Fruit fly (Drosophila melanogaster): ENCODE results near the gene CG34426.

Gene CG34426

dm6 chr3L:8827133-8827867 is 25.0 kb downstream of the CG34426 start, which contains the start of gene dally (continued):
- TF ChIP-seq BEAF-32 (GFP tag; optimal IDR thresholded peaks at IDR 0.05), result peak; percentile 19
- no peak for TF ChIP-seq danr (GFP tag; IDR thresholded peaks at IDR 0.05)
- peak in 1 of 2 experiments; percentile 13 for TF ChIP-seq bsh (GFP tag; optimal IDR thresholded peaks at IDR 0.05)
- peak; percentile 19 for TF ChIP-seq CG2678 (tag; optimal IDR thresholded peaks at IDR 0.05)
- TF ChIP-seq bbx (GFP tag; IDR thresholded peaks at IDR 0.05; ENCODE audit: partially characterized antibody), result peak; percentile 62; the same call in 1 of the 2 replicates
- peak; percentile 46 for TF ChIP-seq sens-2 (GFP tag; IDR thresholded peaks at IDR 0.05)
- no peak for TF ChIP-seq Poxn (GFP tag; IDR thresholded peaks at IDR 0.05)
- no peak for TF ChIP-seq CG8765 (GFP tag; IDR thresholded peaks at IDR 0.05)
- no peak for TF ChIP-seq cad (GFP tag; optimal IDR thresholded peaks at IDR 0.05)
- TF ChIP-seq pb (GFP tag; optimal IDR thresholded peaks at IDR 0.05), result peak; percentile 21
- peak; percentile 46 for TF ChIP-seq lab (GFP tag; optimal IDR thresholded peaks at IDR 0.05)
- TF ChIP-seq CG11085 (GFP tag; IDR thresholded peaks at IDR 0.05), result 0 out of 2 replicates have a peak, but pooled peaks have one; percentile 15
- TF ChIP-seq chn (GFP tag; optimal IDR thresholded peaks at IDR 0.05), result no peak
- TF ChIP-seq CG16779 (GFP tag; IDR thresholded peaks at IDR 0.05), result 0 out of 2 replicates have a peak, but pooled peaks have one; percentile 20
- TF ChIP-seq CG5180 (GFP tag; optimal IDR thresholded peaks at IDR 0.05), result peak; percentile 69
- TF ChIP-seq CG2889 (GFP tag; IDR thresholded peaks at IDR 0.05), result no peak
- 0 out of 3 replicates have a peak, but pooled peaks have one; percentile 25 for TF ChIP-seq CG7963 (GFP tag; IDR thresholded peaks at IDR 0.05; ENCODE audit: partially characterized antibody)
- TF ChIP-seq CG30403 (GFP tag; optimal IDR thresholded peaks at IDR 0.05), result peak; percentile 12
- TF ChIP-seq nerfin-1 (tag; optimal IDR thresholded peaks at IDR 0.05), result no peak
- peak; percentile 36; the same call in 1 of the 3 replicates for TF ChIP-seq CG11695 (GFP tag; IDR thresholded peaks at IDR 0.05)
- TF ChIP-seq Lhr (GFP tag; optimal IDR thresholded peaks at IDR 0.05), result no peak
- TF ChIP-seq CG32532 (GFP tag; IDR thresholded peaks at IDR 0.05), result peak; percentile 61; the same call in 1 of the 2 replicates
- TF ChIP-seq unpg (GFP tag; optimal IDR thresholded peaks at IDR 0.05), result peak; percentile 23
- peak; percentile 69 for TF ChIP-seq CG2199 (GFP tag; IDR thresholded peaks at IDR 0.05)
- TF ChIP-seq dpn (GFP tag; optimal IDR thresholded peaks at IDR 0.05), result peak in 1 of 2 experiments; percentile 2
- TF ChIP-seq Abd-B (GFP tag; optimal IDR thresholded peaks at IDR 0.05), result no peak
- peak; percentile 22; the same call in 1 of the 2 replicates for TF ChIP-seq sna (GFP tag; IDR thresholded peaks at IDR 0.05; ENCODE audit: partially characterized antibody)
- 0 out of 2 replicates have a peak, but pooled peaks have one; percentile 19 for TF ChIP-seq Xrp1 (GFP tag; IDR thresholded peaks at IDR 0.05)
- peak; percentile 17 for TF ChIP-seq zen (tag; optimal IDR thresholded peaks at IDR 0.05)
- no peak for TF ChIP-seq NC2α (GFP tag; optimal IDR thresholded peaks at IDR 0.05)
- TF ChIP-seq grn (GFP tag; optimal IDR thresholded peaks at IDR 0.05), result peak; percentile 62
- no peak for TF ChIP-seq CG4820 (GFP tag; optimal IDR thresholded peaks at IDR 0.05)
- TF ChIP-seq CG17385 (GFP tag; optimal IDR thresholded peaks at IDR 0.05), result peak; percentile 41
- TF ChIP-seq CG8281 (tag; optimal IDR thresholded peaks at IDR 0.05), result peak; percentile 31
- peak; percentile 20; the same call in 1 of the 2 replicates for TF ChIP-seq CG5953 (GFP tag; IDR thresholded peaks at IDR 0.05)
- no peak for TF ChIP-seq CG3726 (GFP tag; IDR thresholded peaks at IDR 0.05)
- no peak for TF ChIP-seq Tbp (GFP tag; optimal IDR thresholded peaks at IDR 0.05)
- TF ChIP-seq lov (optimal IDR thresholded peaks at IDR 0.05), result no peak
- TF ChIP-seq lov (GFP tag; IDR thresholded peaks at IDR 0.05), result peak; percentile 63; the same call in 2 of the 3 replicates
- no peak for TF ChIP-seq CG8924 (tag; optimal IDR thresholded peaks at IDR 0.05)
- no peak for TF ChIP-seq dimm (GFP tag; IDR thresholded peaks at IDR 0.05)
- peak; percentile 41 for TF ChIP-seq CG9932 (GFP tag; IDR thresholded peaks at IDR 0.05)
- peak in 1 of 2 experiments; percentile 87 for TF ChIP-seq tll (GFP tag; optimal IDR thresholded peaks at IDR 0.05)
- peak in 1 of 2 experiments; percentile 7 for TF ChIP-seq Hr78 (GFP tag; optimal IDR thresholded peaks at IDR 0.05)
- TF ChIP-seq Nf-YA (GFP tag; IDR thresholded peaks at IDR 0.05), result 0 out of 2 replicates have a peak, but pooled peaks have one; percentile 32
- peak; percentile 61 for TF ChIP-seq CG34224 (GFP tag; IDR thresholded peaks at IDR 0.05; ENCODE audit: partially characterized antibody)
- peak; percentile 33; the same call in 1 of the 2 replicates for TF ChIP-seq H2.0 (GFP tag; IDR thresholded peaks at IDR 0.05)
- TF ChIP-seq en (GFP tag; optimal IDR thresholded peaks at IDR 0.05), result no peak

Measured in whole organism, embryonic.